Worm (Caenorhabditis elegans) whole organism, midembryonic: Measurements from ENCODE around the gene F09F9.5.

Experiments used
- T22C8.4 ChIP-seq: fragments of 200-800 bp; sonication (Bioruptor generic); IDR thresholded peaks from 2 replicates; pipeline ENCODE4 v1.3.6; 2022; ENCODE audit warnings: missing genetic modification characterization, missing compliant biosample characterization
- cog-1 ChIP-seq: sonication (generic microtip); optimal IDR thresholded peaks from 2 replicates; lab custom pipeline; 2016; ENCODE audit warnings: missing genetic modification characterization, missing compliant biosample characterization
- flt-1 ChIP-seq: fragments of 200-800 bp; sonication (Bioruptor generic); IDR thresholded peaks from 2 replicates; pipeline ENCODE4 v1.3.6; 2022; ENCODE audit warnings: missing genetic modification characterization, missing compliant biosample characterization
- klf-2 ChIP-seq: fragments of 200-800 bp; sonication (Bioruptor generic); conservative IDR thresholded peaks from 2 replicates; pipeline ENCODE4 v1.3.6; 2022; ENCODE audit warnings: missing genetic modification reagents, missing genetic modification characterization, missing compliant biosample characterization
- med-1 ChIP-seq: sonication (generic microtip); optimal IDR thresholded peaks from 2 replicates; lab custom pipeline; 2017; ENCODE audit warnings: missing genetic modification characterization, mild to moderate bottlenecking, missing compliant biosample characterization, antibody characterized with exemption, missing genetic modification reagents; ENCODE audit not compliant: insufficient read depth
- ref-1 ChIP-seq: fragments of 200-800 bp; sonication (Bioruptor generic); conservative IDR thresholded peaks from 2 replicates; pipeline ENCODE4 v1.3.6; 2022; ENCODE audit warnings: missing genetic modification reagents, missing genetic modification characterization, missing compliant biosample characterization
- tab-1 ChIP-seq: fragments of 200-800 bp; sonication (Bioruptor generic); IDR thresholded peaks from 2 replicates; pipeline ENCODE4 v1.3.6; 2022; ENCODE audit warnings: missing genetic modification characterization, missing compliant biosample characterization
- ztf-23 ChIP-seq: fragments of 200-800 bp; sonication (Bioruptor generic); IDR thresholded peaks from 2 replicates; pipeline ENCODE4 v1.3.6; 2022; ENCODE audit warnings: missing genetic modification reagents, missing genetic modification characterization, missing compliant biosample characterization
- ztf-29 ChIP-seq: fragments of 200-800 bp; sonication (Bioruptor generic); IDR thresholded peaks from 2 replicates; pipeline ENCODE4 v1.3.6; 2022; ENCODE audit warnings: missing genetic modification reagents, missing genetic modification characterization, missing compliant biosample characterization

Gene F09F9.5

DNA sequence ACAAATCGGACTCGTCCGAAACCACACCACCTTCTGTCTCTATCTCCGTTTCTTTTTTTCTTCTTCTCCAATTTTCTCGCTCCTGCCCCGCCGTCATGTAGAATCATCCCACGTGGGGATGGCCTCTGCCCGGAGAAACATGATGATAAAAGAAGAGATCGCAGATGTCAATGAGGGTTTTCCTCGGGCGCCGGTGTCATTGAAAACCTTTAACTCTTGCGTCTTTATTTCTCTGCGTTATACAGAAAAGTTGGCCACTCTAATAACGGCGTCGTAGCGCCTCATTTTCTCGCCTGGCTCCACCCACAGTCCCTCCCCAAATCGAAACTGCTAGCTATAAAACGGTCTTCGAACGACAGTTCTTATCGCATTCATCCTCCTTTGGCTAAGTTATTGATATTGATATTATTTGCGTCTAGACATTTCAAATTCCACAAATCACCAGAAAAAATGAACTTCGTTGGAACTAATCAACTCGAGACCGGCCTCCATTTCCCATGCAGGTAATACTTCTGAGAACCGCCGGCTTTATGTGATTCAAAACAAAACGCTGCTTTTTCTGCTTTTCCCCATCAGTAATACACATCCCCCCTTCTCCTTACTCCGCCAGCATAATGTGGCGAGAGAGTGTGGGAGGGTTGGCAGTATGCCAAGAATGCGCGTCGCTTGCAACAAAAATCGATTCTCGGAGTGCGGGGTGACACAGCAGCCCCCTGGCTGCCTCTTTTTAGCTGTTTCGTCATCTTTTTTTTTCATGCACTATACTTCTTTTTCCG is 27.5 kb downstream of the F09F9.5 start:
- TF ChIP-seq T22C8.4 (GFP tag; lab: Robert Waterston, UW) (peak; percentile 92), ztf-23 (GFP tag; lab: Robert Waterston, UW) (no peak), tab-1 (GFP tag; lab: Robert Waterston, UW) (0 out of 2 replicates have a peak, but pooled peaks have one; percentile 48), med-1 (GFP tag; lab: Kevin White, UChicago) (no peak)

DNA sequence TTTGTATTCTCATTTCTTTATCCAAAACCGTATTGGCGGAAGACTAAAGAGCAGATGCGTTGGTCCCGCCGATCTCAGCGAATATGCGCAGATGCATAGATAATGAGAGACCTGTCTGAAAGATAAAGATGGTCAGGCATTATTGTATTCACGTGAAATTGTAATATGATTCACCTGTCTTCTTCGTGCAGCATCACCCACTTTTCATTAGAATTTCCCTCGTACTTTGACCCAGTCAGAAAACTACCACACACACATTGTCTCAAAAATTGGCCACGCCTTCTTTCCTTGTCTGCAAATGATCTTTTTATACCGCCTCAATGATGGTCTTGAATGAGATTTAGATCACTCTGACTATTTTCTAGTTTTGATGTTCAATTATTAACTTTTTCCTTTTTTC is 28.3 kb downstream of the F09F9.5 start:
- no peak for TF ChIP-seq flt-1 (GFP tag; lab: Robert Waterston, UW)
- no peak for TF ChIP-seq med-1 (GFP tag; lab: Kevin White, UChicago)
- no peak for TF ChIP-seq ztf-29 (GFP tag; lab: Robert Waterston, UW)
- TF ChIP-seq cog-1: no peak
- no peak for TF ChIP-seq klf-2 (GFP tag; lab: Robert Waterston, UW)
- TF ChIP-seq T22C8.4 (GFP tag; lab: Robert Waterston, UW): no peak
- TF ChIP-seq tab-1 (GFP tag; lab: Robert Waterston, UW): no peak
- no peak for TF ChIP-seq ref-1 (GFP tag; lab: Robert Waterston, UW)
- TF ChIP-seq ztf-23 (GFP tag; lab: Robert Waterston, UW): no peak

DNA sequence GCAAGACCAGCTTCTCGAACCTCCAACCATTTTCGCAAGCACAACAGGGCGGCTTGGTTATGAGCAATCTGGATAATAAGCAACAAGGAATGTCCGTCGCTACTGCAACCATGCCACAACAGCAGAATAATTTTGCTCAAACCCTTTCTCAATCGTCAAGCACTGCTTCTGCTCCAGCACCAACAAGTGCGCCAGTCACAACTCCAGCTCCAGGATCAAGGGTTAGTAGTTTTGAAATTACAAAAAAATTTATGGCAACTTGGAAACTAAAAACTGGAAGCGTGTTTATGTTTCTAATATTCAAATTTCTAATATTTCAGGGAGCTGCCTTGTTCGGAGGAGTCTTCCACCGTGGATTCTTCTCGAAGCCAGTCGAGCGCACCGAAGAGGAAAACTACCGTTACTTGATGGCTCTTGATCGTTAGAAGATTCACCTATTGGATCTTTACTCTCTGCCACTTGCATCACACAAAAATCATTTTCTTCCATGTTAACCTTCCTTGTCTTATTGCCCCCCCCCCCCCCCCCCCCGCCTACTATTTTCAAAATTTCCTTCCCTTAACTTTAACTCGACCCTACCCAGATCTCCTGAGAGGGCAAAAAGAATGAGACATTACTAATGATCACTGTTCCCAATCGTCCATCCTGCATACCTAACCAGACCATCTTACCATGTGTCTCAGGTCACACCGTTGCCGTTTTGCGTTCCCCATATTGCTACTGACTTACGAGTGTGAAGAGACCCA is 29.2 kb downstream of the F09F9.5 start:
- TF ChIP-seq ref-1 (GFP tag; lab: Robert Waterston, UW) (no peak), flt-1 (GFP tag; lab: Robert Waterston, UW) (no peak), ztf-29 (GFP tag; lab: Robert Waterston, UW) (no peak), med-1 (GFP tag; lab: Kevin White, UChicago) (no peak), ztf-23 (GFP tag; lab: Robert Waterston, UW) (no peak), klf-2 (GFP tag; lab: Robert Waterston, UW) (no peak), T22C8.4 (GFP tag; lab: Robert Waterston, UW) (no peak), cog-1 (no peak)

DNA sequence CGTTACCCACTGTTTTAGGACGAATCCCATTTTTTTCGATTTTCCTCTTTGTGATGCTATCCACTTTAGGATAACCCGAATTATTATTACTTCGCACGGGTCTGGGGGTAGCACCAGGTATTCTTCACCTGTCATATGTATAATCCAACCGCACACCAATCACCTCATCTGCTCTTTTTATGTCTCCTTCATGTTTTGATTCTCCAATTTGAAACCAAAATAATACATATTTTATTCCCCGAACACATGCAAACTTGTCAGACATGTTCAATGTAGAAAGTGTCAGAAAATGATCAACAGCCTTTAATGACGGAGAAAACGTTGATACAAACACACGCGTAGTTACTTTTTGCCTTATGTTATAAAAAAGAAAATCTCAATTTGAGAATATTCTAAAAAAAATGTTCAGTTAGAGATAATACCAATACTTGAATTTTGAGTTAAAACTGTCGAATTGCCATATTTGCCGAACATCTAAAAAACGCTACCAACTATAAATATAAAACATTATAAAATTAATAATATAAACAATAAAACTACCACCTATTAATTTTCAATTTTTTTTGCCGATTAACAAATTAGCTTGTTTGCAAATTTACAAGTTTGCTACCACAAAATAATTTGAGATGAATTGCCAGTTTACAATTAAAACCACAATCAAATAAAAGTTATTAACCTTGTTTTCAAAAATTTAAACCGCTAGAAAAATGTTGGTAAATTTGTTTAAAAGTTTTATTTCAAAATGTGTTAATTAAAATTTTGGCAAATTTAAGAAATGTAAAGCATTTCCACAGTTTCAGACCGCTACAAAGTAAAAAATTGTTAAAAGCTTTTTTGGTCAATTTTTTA is 30.1 kb downstream of the F09F9.5 start:
- TF ChIP-seq med-1 (GFP tag; lab: Kevin White, UChicago): no peak
- no peak for TF ChIP-seq T22C8.4 (GFP tag; lab: Robert Waterston, UW)
- TF ChIP-seq klf-2 (GFP tag; lab: Robert Waterston, UW): no peak
- no peak for TF ChIP-seq tab-1 (GFP tag; lab: Robert Waterston, UW)
- TF ChIP-seq flt-1 (GFP tag; lab: Robert Waterston, UW): no peak
- no peak for TF ChIP-seq ztf-29 (GFP tag; lab: Robert Waterston, UW)
- no peak for TF ChIP-seq ztf-23 (GFP tag; lab: Robert Waterston, UW)
- TF ChIP-seq cog-1: no peak
- TF ChIP-seq ref-1 (GFP tag; lab: Robert Waterston, UW): no peak

DNA sequence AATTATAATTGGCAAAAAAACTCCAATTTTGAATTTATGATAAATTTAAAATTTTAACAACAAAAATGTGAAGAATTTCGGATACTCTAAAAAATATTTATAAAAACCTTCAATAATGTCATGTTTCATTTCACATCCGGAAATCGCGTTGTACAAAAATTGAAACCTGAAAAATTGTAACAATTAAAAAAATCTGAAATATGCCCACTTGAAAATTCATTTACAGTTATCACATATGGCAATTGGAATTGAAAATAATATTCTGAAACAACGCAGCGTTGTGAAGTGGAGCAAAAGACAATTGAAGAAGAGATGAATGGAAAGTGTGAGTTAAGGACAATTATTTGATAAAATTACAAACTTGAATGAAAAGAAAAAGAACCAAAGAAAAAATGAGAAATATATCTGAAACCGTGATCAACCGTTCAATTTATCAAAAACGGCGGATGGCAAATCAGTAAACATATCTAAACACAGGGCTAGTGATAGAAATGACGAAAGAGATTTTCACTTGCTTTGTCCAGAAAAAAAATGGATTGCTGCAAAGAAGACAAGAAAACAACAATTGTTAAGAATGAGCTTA is 30.8 kb downstream of the F09F9.5 start:
- TF ChIP-seq ztf-23 (GFP tag; lab: Robert Waterston, UW) (no peak), cog-1 (no peak), flt-1 (GFP tag; lab: Robert Waterston, UW) (no peak), ref-1 (GFP tag; lab: Robert Waterston, UW) (no peak), med-1 (GFP tag; lab: Kevin White, UChicago) (no peak), ztf-29 (GFP tag; lab: Robert Waterston, UW) (no peak), tab-1 (GFP tag; lab: Robert Waterston, UW) (no peak), klf-2 (GFP tag; lab: Robert Waterston, UW) (no peak), T22C8.4 (GFP tag; lab: Robert Waterston, UW) (no peak)

DNA sequence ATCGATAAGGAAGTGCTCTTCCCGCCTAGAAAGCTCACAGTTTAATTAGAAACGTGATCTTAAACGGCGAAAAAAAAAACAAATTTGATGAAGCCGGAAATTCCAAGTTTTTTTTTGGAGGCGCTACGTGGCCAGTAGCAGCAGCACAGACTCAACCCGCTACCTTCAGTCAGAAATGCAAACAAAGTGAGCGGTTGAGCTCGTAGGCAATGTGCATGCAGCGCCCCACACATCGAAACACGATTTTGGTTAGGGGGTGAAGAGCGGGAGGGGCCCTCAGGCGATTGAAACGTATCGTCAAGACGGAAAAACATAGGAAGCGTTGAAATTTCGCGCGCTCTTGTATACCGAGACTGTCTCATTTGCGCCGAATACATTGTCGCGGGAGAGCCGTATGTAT is 33.5 kb downstream of the F09F9.5 start:
- TF ChIP-seq ref-1 (GFP tag; lab: Robert Waterston, UW): no peak
- TF ChIP-seq med-1 (GFP tag; lab: Kevin White, UChicago): no peak
- TF ChIP-seq flt-1 (GFP tag; lab: Robert Waterston, UW): 0 out of 2 replicates have a peak, but pooled peaks have one; percentile 29
- 0 out of 2 replicates have a peak, but pooled peaks have one; percentile 10 for TF ChIP-seq T22C8.4 (GFP tag; lab: Robert Waterston, UW)
- no peak for TF ChIP-seq ztf-29 (GFP tag; lab: Robert Waterston, UW)
- TF ChIP-seq klf-2 (GFP tag; lab: Robert Waterston, UW): no peak
- TF ChIP-seq tab-1 (GFP tag; lab: Robert Waterston, UW): no peak

DNA sequence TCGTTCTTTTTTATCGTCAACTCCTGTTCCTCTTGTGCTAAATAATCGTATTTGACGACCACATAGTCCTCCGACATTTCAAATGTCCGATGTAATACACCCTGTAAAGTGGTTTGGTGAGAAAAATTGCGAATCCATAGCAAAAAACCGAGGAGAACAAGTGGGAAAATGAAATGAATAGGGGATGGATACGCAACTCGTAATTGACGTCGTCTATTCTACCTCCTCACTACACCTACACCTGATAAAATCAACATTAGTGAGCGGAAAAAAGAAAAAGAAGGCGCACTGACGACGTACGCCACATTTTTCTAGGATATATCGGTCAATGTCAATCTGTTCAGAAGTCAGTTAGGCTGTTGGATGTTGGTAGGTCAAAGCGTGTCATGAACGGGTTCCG is 35.6 kb downstream of the F09F9.5 start, which contains the start of gene nck-1:
TSS of gene nck-1 (minus strand) at position 101 of the 400 bp plus-strand sequence.
- TF ChIP-seq T22C8.4 (GFP tag; lab: Robert Waterston, UW) (no peak), klf-2 (GFP tag; lab: Robert Waterston, UW) (no peak), med-1 (GFP tag; lab: Kevin White, UChicago) (no peak), ztf-23 (GFP tag; lab: Robert Waterston, UW) (no peak), cog-1 (no peak), flt-1 (GFP tag; lab: Robert Waterston, UW) (no peak), ref-1 (GFP tag; lab: Robert Waterston, UW) (no peak), tab-1 (GFP tag; lab: Robert Waterston, UW) (no peak), ztf-29 (GFP tag; lab: Robert Waterston, UW) (no peak)
